Worm (Caenorhabditis elegans) whole organism, L4 larva: Measurements from ENCODE around the gene T16H12.2.

Experiments
- lin-38 ChIP-seq: fragments of 200-800 bp; sonication (Bioruptor generic); IDR thresholded peaks from 2 replicates; pipeline ENCODE4 v1.3.6; 2022; ENCODE audit warnings: missing genetic modification reagents, missing genetic modification characterization, missing compliant biosample characterization
- madf-9 ChIP-seq: fragments of 200-800 bp; sonication (Bioruptor generic); conservative IDR thresholded peaks from 2 replicates; pipeline ENCODE4 v1.3.6; 2022; ENCODE audit warnings: missing genetic modification reagents, missing genetic modification characterization, missing compliant biosample characterization
- nhr-28 ChIP-seq: fragments of 150-350 bp; optimal IDR thresholded peaks from 2 replicates; lab custom pipeline; 2014; ENCODE audit warnings: missing biosample characterization, missing genetic modification characterization
- unc-130 ChIP-seq: sonication (generic microtip); optimal IDR thresholded peaks from 2 replicates; lab custom pipeline; 2016; ENCODE audit warnings: missing genetic modification reagents, missing genetic modification characterization, missing compliant biosample characterization
- unc-62 ChIP-seq, 3 experiments: fragments of 150-350 bp in 1 of 3; sonication (generic microtip); optimal IDR thresholded peaks in 2 of 3; peaks in 1 of 3; 1 replicate in 1 of 3; 2 replicates in 2 of 3; lab custom pipeline; 2014 to 2017; ENCODE audit warnings: missing biosample characterization in 3 of 3, missing genetic modification characterization in 3 of 3, missing genetic modification reagents in 3 of 3, missing genotype in 1 of 3
- ztf-11 ChIP-seq: fragments of 150-350 bp; optimal IDR thresholded peaks from 2 replicates; lab custom pipeline; 2014; ENCODE audit warnings: missing biosample characterization, missing genetic modification characterization

The T16H12.2 gene

DNA sequence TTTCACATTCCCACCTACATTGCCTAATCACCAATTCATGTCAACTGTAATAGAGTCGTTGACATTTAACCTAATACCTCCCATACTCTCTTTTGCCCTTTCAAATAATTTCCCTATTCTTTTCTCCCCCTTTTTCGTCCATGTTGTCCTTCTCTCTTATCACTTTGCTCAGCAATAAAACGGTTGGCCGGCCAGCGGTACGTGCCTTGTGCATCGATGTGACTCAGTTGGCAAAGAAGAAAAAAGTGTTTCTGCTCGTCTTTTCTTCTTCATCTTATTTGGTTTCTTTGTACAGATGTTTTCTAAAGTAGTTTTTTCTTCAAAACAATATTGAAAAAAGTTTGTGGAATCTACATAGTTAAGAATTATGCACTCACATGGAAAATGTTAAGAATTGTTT is 48.4 kb downstream of the T16H12.2 start (continued):
- peak; percentile 9 for TF ChIP-seq nhr-28 (tag; lab: Kevin White, UChicago)
- TF ChIP-seq madf-9 (GFP tag; lab: Robert Waterston, UW): no peak
- TF ChIP-seq unc-62 (GFP tag; optimal IDR thresholded peaks at IDR 0.05 in 1 of 2; lab: Kevin White, UChicago): peak in 1 of 2 experiments; percentile 3
- TF ChIP-seq unc-62 (tag; optimal IDR thresholded peaks at IDR 0.05; lab: Kevin White, UChicago): no peak
- TF ChIP-seq unc-130 (GFP tag; lab: Kevin White, UChicago): no peak
- TF ChIP-seq lin-38 (GFP tag; lab: Robert Waterston, UW): no peak
- TF ChIP-seq ztf-11 (tag; lab: Kevin White, UChicago): no peak
- TF ChIP-seq, all 104 proteins: peak for 7
